Worm (Caenorhabditis elegans) whole organism, L3 larva: ENCODE results near the gene srt-47.

ENCODE experiments used
- ZK546.5 ChIP-seq: sonication (generic microtip); optimal IDR thresholded peaks from 2 replicates; lab custom pipeline; 2017; ENCODE audit warnings: missing biosample characterization, missing genetic modification characterization
- ama-1 ChIP-seq: fragments of 150-350 bp; optimal IDR thresholded peaks from 2 replicates; lab custom pipeline; 2018
- ceh-16 ChIP-seq: sonication (generic microtip); optimal IDR thresholded peaks from 2 replicates; lab custom pipeline; 2017; ENCODE audit warnings: missing biosample characterization, missing genetic modification characterization
- ceh-82 ChIP-seq: fragments of 150-350 bp; optimal IDR thresholded peaks from 2 replicates; lab custom pipeline; 2014; ENCODE audit warnings: missing biosample characterization, missing genetic modification characterization
- ceh-9 ChIP-seq: sonication (generic microtip); optimal IDR thresholded peaks from 2 replicates; lab custom pipeline; 2018; ENCODE audit warnings: missing biosample characterization, missing genetic modification characterization
- daf-12 ChIP-seq: fragments of 150-350 bp; optimal IDR thresholded peaks from 2 replicates; lab custom pipeline; 2014; ENCODE audit warnings: missing biosample characterization, missing genetic modification reagents, missing genetic modification characterization
- elt-2 ChIP-seq: sonication (generic microtip); optimal IDR thresholded peaks from 2 replicates; lab custom pipeline; 2016; ENCODE audit warnings: missing genetic modification reagents, mild to moderate bottlenecking, missing genetic modification characterization, missing compliant biosample characterization
- fkh-2 ChIP-seq: fragments of 150-350 bp; optimal IDR thresholded peaks from 2 replicates; lab custom pipeline; 2014; ENCODE audit warnings: missing biosample characterization, missing genetic modification reagents, missing genetic modification characterization
- lin-39 ChIP-seq: fragments of 150-350 bp; optimal IDR thresholded peaks from 2 replicates; lab custom pipeline; 2018; ENCODE audit warnings: missing biosample characterization, missing genetic modification reagents, missing genetic modification characterization
- nhr-11 ChIP-seq: fragments of 150-350 bp; optimal IDR thresholded peaks from 2 replicates; lab custom pipeline; 2014; ENCODE audit warnings: missing biosample characterization, missing genetic modification characterization
- nhr-25 ChIP-seq: sonication (generic microtip); optimal IDR thresholded peaks from 2 replicates; lab custom pipeline; 2017; ENCODE audit warnings: missing biosample characterization, missing genetic modification characterization
- pha-4 ChIP-seq: fragments of 150-350 bp; optimal IDR thresholded peaks from 2 replicates; lab custom pipeline; 2014; ENCODE audit warnings: missing biosample characterization, missing genetic modification reagents, missing genetic modification characterization
- tbx-2 ChIP-seq: sonication (generic microtip); optimal IDR thresholded peaks from 2 replicates; lab custom pipeline; 2016; ENCODE audit warnings: mild to moderate bottlenecking, missing genetic modification characterization, missing compliant biosample characterization
- ztf-11 ChIP-seq: fragments of 150-350 bp; optimal IDR thresholded peaks from 2 replicates; lab custom pipeline; 2014; ENCODE audit warnings: missing biosample characterization, missing genetic modification characterization

- TF ChIP-seq daf-12 (no peak), ceh-16 (tag; lab: Kevin White, UChicago) (no peak), ztf-11 (tag; lab: Kevin White, UChicago) (no peak), ceh-82 (tag; lab: Kevin White, UChicago) (no peak), ZK546.5 (no peak), lin-39 (no peak), tbx-2 (no peak), ceh-9 (no peak), pha-4 (peak; percentile 4), fkh-2 (tag; lab: Kevin White, UChicago) (no peak), ama-1 (no peak), elt-2 (tag; lab: Kevin White, UChicago) (no peak), nhr-25 (no peak), nhr-11 (tag; lab: Kevin White, UChicago) (no peak)
These were observed 39.6 kb downstream of the srt-47 start, which contains the start of gene Y41E3.7 for ce11 chrIV:15013517-15014085.
